Worm (Caenorhabditis elegans): ENCODE data around the gene aat-7.

DNA sequence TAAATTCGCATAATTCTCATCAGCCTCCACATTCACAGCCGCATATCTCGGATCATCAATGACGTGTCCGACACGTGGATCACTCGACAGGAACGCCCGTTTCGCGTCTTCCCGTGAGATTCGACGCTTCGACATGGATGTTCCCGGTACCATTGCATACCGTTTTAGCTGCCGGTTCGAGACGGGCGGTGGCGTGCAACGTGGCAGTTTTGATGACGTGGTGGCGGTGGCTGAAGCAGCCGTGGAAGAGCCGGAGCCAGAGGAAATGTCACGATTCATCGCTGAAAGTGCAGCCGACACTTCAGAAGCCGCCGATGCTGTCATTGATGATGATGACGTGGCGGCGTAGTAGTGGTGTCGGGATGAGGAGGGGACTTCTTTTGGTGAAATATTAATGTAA, 15.1 kb upstream of the aat-7 start:
- TF ChIP-seq him-1 (tag; optimal IDR thresholded peaks at IDR 0.05) (no peak), dao-5 (tag; optimal IDR thresholded peaks at IDR 0.05) (no peak), W03F9.2 (tag; optimal IDR thresholded peaks at IDR 0.05) (no peak)
